Fruit fly (Drosophila melanogaster) whole organism, embryonic: ENCODE measurements around the gene CG8289.
A peak's percentile ranks its signal among the peaks of the same experiment; 100 is the strongest.

Experiments
- Aef1 ChIP-seq: fragments of 200-800 bp; sonication (Bioruptor generic); IDR thresholded peaks from 3 replicates; pipeline ENCODE4 v1.3.6; 2022; ENCODE audit warnings: missing biosample characterization, missing genetic modification characterization
- CG10565 ChIP-seq: fragments of 200-800 bp; sonication (Bioruptor generic); optimal IDR thresholded peaks from 3 replicates; lab custom pipeline; 2016; ENCODE audit warnings: missing biosample characterization, mild to moderate bottlenecking, missing genetic modification characterization
- CG10979 ChIP-seq: fragments of 200-800 bp; sonication (Bioruptor generic); optimal IDR thresholded peaks from 2 replicates; lab custom pipeline; 2018; ENCODE audit warnings: missing biosample characterization, mild to moderate bottlenecking, missing genetic modification characterization, moderate library complexity
- CG11696 ChIP-seq: fragments of 200-800 bp; sonication (Bioruptor generic); IDR thresholded peaks from 2 replicates; pipeline ENCODE4 v1.3.6; 2022; ENCODE audit warnings: missing biosample characterization, missing genetic modification characterization
- CG12391 ChIP-seq: fragments of 200-800 bp; sonication (Bioruptor generic); optimal IDR thresholded peaks from 3 replicates; lab custom pipeline; 2018; ENCODE audit warnings: missing biosample characterization, mild to moderate bottlenecking, missing genetic modification characterization, moderate library complexity
- CG12942 ChIP-seq: fragments of 200-800 bp; sonication (Bioruptor generic); optimal IDR thresholded peaks from 3 replicates; lab custom pipeline; 2016; ENCODE audit warnings: missing biosample characterization, missing genetic modification characterization
- CG13624 ChIP-seq: fragments of 200-800 bp; sonication (Bioruptor generic); optimal IDR thresholded peaks from 2 replicates; lab custom pipeline; 2016; ENCODE audit warnings: missing biosample characterization, missing genetic modification characterization
- CG14441 ChIP-seq: fragments of 200-800 bp; sonication (Bioruptor generic); IDR thresholded peaks from 2 replicates; pipeline ENCODE4 v1.3.6; 2022; ENCODE audit warnings: missing biosample characterization, missing genetic modification characterization
- CG14667 ChIP-seq: fragments of 200-800 bp; sonication (Bioruptor generic); IDR thresholded peaks from 2 replicates; pipeline ENCODE4 v1.3.6; 2022; ENCODE audit warnings: missing biosample characterization, missing genetic modification characterization
- CG15696 ChIP-seq: fragments of 200-800 bp; sonication (Bioruptor generic); optimal IDR thresholded peaks from 2 replicates; lab custom pipeline; 2019; ENCODE audit warnings: missing biosample characterization, mild to moderate bottlenecking, missing genetic modification characterization, moderate library complexity
- CG16815 ChIP-seq: fragments of 200-800 bp; sonication (Bioruptor generic); optimal IDR thresholded peaks from 3 replicates; lab custom pipeline; 2017; ENCODE audit warnings: missing biosample characterization, mild to moderate bottlenecking, missing genetic modification characterization
- CG17385 ChIP-seq: fragments of 200-800 bp; sonication (Bioruptor generic); optimal IDR thresholded peaks from 3 replicates; lab custom pipeline; 2018; ENCODE audit warnings: missing biosample characterization, mild to moderate bottlenecking, missing genetic modification characterization
- CG17829 ChIP-seq: fragments of 200-800 bp; optimal IDR thresholded peaks from 2 replicates; lab custom pipeline; 2019; ENCODE audit warnings: missing biosample characterization, mild to moderate bottlenecking, missing genetic modification characterization, moderate library complexity
- CG18476 ChIP-seq: fragments of 200-800 bp; sonication (Bioruptor generic); optimal IDR thresholded peaks from 2 replicates; lab custom pipeline; 2016; ENCODE audit warnings: missing biosample characterization, mild to moderate bottlenecking, missing genetic modification characterization
- CG3838 ChIP-seq: fragments of 200-800 bp; sonication (Bioruptor generic); optimal IDR thresholded peaks from 3 replicates; lab custom pipeline; 2016; ENCODE audit warnings: missing biosample characterization, missing genetic modification characterization
- CG4328 ChIP-seq: fragments of 200-800 bp; sonication (Bioruptor generic); optimal IDR thresholded peaks from 3 replicates; lab custom pipeline; 2017; ENCODE audit warnings: missing biosample characterization, missing genetic modification reagents, missing genetic modification characterization
- CG4424 ChIP-seq: fragments of 200-800 bp; sonication (Bioruptor generic); optimal IDR thresholded peaks from 3 replicates; lab custom pipeline; 2016; ENCODE audit warnings: missing biosample characterization, missing genetic modification characterization
- CG5180 ChIP-seq: fragments of 200-800 bp; sonication (Bioruptor generic); optimal IDR thresholded peaks from 3 replicates; lab custom pipeline; 2017; ENCODE audit warnings: missing biosample characterization, missing genetic modification characterization, mild to moderate bottlenecking, moderate library complexity, missing genetic modification reagents
- CG6272 ChIP-seq: fragments of 200-800 bp; sonication (Bioruptor generic); IDR thresholded peaks from 2 replicates; pipeline ENCODE4 v1.3.6; 2022; ENCODE audit warnings: missing biosample characterization, missing genetic modification characterization
- CG7372 ChIP-seq: fragments of 200-800 bp; sonication (Bioruptor generic); IDR thresholded peaks from 2 replicates; pipeline ENCODE4 v1.3.6; 2022; ENCODE audit warnings: missing biosample characterization, missing genetic modification characterization
- CG7786 ChIP-seq: fragments of 200-800 bp; sonication (Bioruptor generic); optimal IDR thresholded peaks from 2 replicates; lab custom pipeline; 2016; ENCODE audit warnings: missing biosample characterization, missing genetic modification characterization
- Camta ChIP-seq: fragments of 200-800 bp; sonication (Bioruptor generic); optimal IDR thresholded peaks from 2 replicates; lab custom pipeline; 2016; ENCODE audit warnings: missing biosample characterization, missing genetic modification characterization
- Chrac-16 ChIP-seq: fragments of 200-800 bp; sonication (Bioruptor generic); optimal IDR thresholded peaks from 3 replicates; lab custom pipeline; 2016; ENCODE audit warnings: missing biosample characterization, missing genetic modification characterization
- Dad ChIP-seq: fragments of 200-800 bp; sonication (Bioruptor generic); optimal IDR thresholded peaks from 3 replicates; lab custom pipeline; 2016; ENCODE audit warnings: missing biosample characterization, missing genetic modification characterization
- Dbx ChIP-seq: fragments of 200-800 bp; sonication (Bioruptor generic); IDR thresholded peaks from 3 replicates; pipeline ENCODE4 v1.3.6; 2022; ENCODE audit warnings: missing biosample characterization, missing genetic modification characterization
- Dek ChIP-seq: fragments of 200-800 bp; sonication (Bioruptor generic); optimal IDR thresholded peaks from 3 replicates; lab custom pipeline; 2019; ENCODE audit warnings: missing biosample characterization, mild to moderate bottlenecking, missing genetic modification characterization, moderate library complexity
- Dp ChIP-seq: fragments of 200-800 bp; sonication (Bioruptor generic); optimal IDR thresholded peaks from 2 replicates; lab custom pipeline; 2018; ENCODE audit warnings: missing biosample characterization, mild to moderate bottlenecking, missing genetic modification characterization, moderate library complexity
- ERR ChIP-seq: fragments of 200-800 bp; sonication (Bioruptor generic); optimal IDR thresholded peaks from 2 replicates; lab custom pipeline; 2016; ENCODE audit warnings: missing biosample characterization, missing genetic modification characterization
- H15 ChIP-seq: fragments of 200-800 bp; sonication (Bioruptor generic); IDR thresholded peaks from 3 replicates; pipeline ENCODE4 v1.3.6; 2022; ENCODE audit warnings: missing biosample characterization, missing genetic modification characterization
- HLH54F ChIP-seq: fragments of 200-800 bp; sonication (Bioruptor generic); optimal IDR thresholded peaks from 3 replicates; lab custom pipeline; 2016; ENCODE audit warnings: missing biosample characterization, missing genetic modification characterization
- Hand ChIP-seq: fragments of 200-800 bp; sonication (Bioruptor generic); optimal IDR thresholded peaks from 2 replicates; lab custom pipeline; 2017; ENCODE audit warnings: mild to moderate bottlenecking, missing biosample characterization, missing genetic modification reagents, missing genetic modification characterization
- Hr3 ChIP-seq: fragments of 200-800 bp; sonication (Bioruptor generic); optimal IDR thresholded peaks from 3 replicates; lab custom pipeline; 2016; ENCODE audit warnings: missing biosample characterization, missing genetic modification characterization
- Hr78 ChIP-seq, 2 experiments: fragments of 200-800 bp in 1 of 2; fragments of >200 bp in 1 of 2; sonication (Bioruptor generic) in 1 of 2; optimal IDR thresholded peaks; 2 replicates each; lab custom pipeline; 2017 to 2019; ENCODE audit warnings: missing biosample characterization in 2 of 2, missing genetic modification characterization in 2 of 2, mild to moderate bottlenecking in 1 of 2, moderate library complexity in 1 of 2
- Nf-YA ChIP-seq: fragments of 200-800 bp; sonication (Bioruptor generic); IDR thresholded peaks from 2 replicates; pipeline ENCODE4 v1.3.6; 2022; ENCODE audit warnings: missing biosample characterization, missing genetic modification characterization
- Rfx ChIP-seq: fragments of 200-800 bp; sonication (Bioruptor generic); IDR thresholded peaks from 2 replicates; pipeline ENCODE4 v1.3.6; 2022; ENCODE audit warnings: missing biosample characterization, missing genetic modification characterization
- Sry-β ChIP-seq: fragments of 200-800 bp; sonication (Bioruptor generic); optimal IDR thresholded peaks from 2 replicates; lab custom pipeline; 2018; ENCODE audit warnings: missing biosample characterization, mild to moderate bottlenecking, missing genetic modification characterization, moderate library complexity
- Xbp1 ChIP-seq: fragments of 200-800 bp; sonication (Bioruptor generic); optimal IDR thresholded peaks from 3 replicates; lab custom pipeline; 2016; ENCODE audit warnings: missing biosample characterization, mild to moderate bottlenecking, missing genetic modification characterization
- ab ChIP-seq: fragments of 200-800 bp; sonication (Bioruptor generic); optimal IDR thresholded peaks from 2 replicates; lab custom pipeline; 2016; ENCODE audit warnings: missing biosample characterization, missing genetic modification characterization
- br ChIP-seq: fragments of >200 bp; optimal IDR thresholded peaks from 2 replicates; lab custom pipeline; 2017
- croc ChIP-seq: fragments of 200-800 bp; sonication (Bioruptor generic); conservative IDR thresholded peaks from 3 replicates; pipeline ENCODE4 v1.3.6; 2022; ENCODE audit warnings: missing biosample characterization, missing genetic modification characterization
- dan ChIP-seq: fragments of 200-800 bp; sonication (Bioruptor generic); IDR thresholded peaks from 2 replicates; pipeline ENCODE4 v1.3.6; 2022; ENCODE audit warnings: missing biosample characterization, missing genetic modification characterization
- esg ChIP-seq: fragments of 200-800 bp; sonication (Bioruptor generic); conservative IDR thresholded peaks from 2 replicates; pipeline ENCODE4 v1.3.6; 2022; ENCODE audit warnings: missing biosample characterization, missing genetic modification characterization
- ewg ChIP-seq: fragments of 200-800 bp; sonication (Bioruptor generic); optimal IDR thresholded peaks from 3 replicates; lab custom pipeline; 2017; ENCODE audit warnings: mild to moderate bottlenecking, missing biosample characterization, missing genetic modification reagents, missing genetic modification characterization
- gro ChIP-seq: fragments of 200-800 bp; sonication (Bioruptor generic); optimal IDR thresholded peaks from 2 replicates; lab custom pipeline; 2016; ENCODE audit warnings: missing biosample characterization, missing genetic modification characterization
- hb ChIP-seq: fragments of 200-800 bp; sonication (Bioruptor generic); IDR thresholded peaks from 3 replicates; pipeline ENCODE4 v1.3.6; 2022; ENCODE audit warnings: missing biosample characterization, missing genetic modification characterization; ENCODE audit not compliant: partially characterized antibody
- her ChIP-seq: fragments of 200-800 bp; sonication (Bioruptor generic); optimal IDR thresholded peaks from 2 replicates; lab custom pipeline; 2016; ENCODE audit warnings: missing biosample characterization, missing genetic modification characterization
- inv ChIP-seq: fragments of 200-800 bp; sonication (Bioruptor generic); IDR thresholded peaks from 2 replicates; pipeline ENCODE4 v1.3.6; 2022; ENCODE audit warnings: missing biosample characterization, missing genetic modification characterization; ENCODE audit not compliant: partially characterized antibody
- nerfin-1 ChIP-seq: fragments of 200-800 bp; sonication (Bioruptor generic); optimal IDR thresholded peaks from 3 replicates; lab custom pipeline; 2019; ENCODE audit warnings: missing biosample characterization, mild to moderate bottlenecking, missing genetic modification characterization, moderate library complexity
- pb ChIP-seq: fragments of 200-800 bp; sonication (Bioruptor generic); optimal IDR thresholded peaks from 3 replicates; lab custom pipeline; 2016; ENCODE audit warnings: missing biosample characterization, missing genetic modification characterization
- pum ChIP-seq: fragments of 200-800 bp; sonication (Bioruptor generic); optimal IDR thresholded peaks from 2 replicates; lab custom pipeline; 2016; ENCODE audit warnings: missing biosample characterization, missing genetic modification characterization
- tin ChIP-seq: fragments of 200-800 bp; sonication (Bioruptor generic); optimal IDR thresholded peaks from 3 replicates; lab custom pipeline; 2016; ENCODE audit warnings: missing biosample characterization, missing genetic modification characterization
- unc-4 ChIP-seq: fragments of 200-800 bp; sonication (Bioruptor generic); IDR thresholded peaks from 2 replicates; pipeline ENCODE4 v1.3.6; 2022; ENCODE audit warnings: missing biosample characterization, missing genetic modification characterization; ENCODE audit not compliant: partially characterized antibody

CG8289 gene

DNA sequence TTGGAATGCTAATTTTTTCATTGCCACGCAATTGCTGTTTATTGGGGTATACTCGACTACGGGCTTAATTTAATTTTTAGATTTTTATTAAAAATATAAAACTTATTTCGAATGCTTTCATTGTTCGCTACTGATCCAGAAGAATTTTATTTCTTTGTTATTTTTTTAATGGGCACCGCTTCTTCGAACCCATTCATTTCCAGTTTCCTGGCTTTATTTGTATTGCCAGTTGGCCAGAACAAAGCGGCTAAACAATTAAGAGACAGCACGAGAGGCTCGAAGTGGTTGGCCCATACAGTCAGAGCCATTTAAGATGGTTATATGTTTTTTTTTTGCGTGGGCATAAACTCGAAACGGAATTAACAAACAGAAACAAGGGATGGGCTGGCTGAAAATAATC, 40.0 kb downstream of the CG8289 start (continued):
- TF ChIP-seq Rfx (GFP tag; lab: Robert Waterston, UW), result peak; percentile 93
- peak; percentile 19 for TF ChIP-seq CG7786
- no peak for TF ChIP-seq dan (GFP tag; lab: Robert Waterston, UW)
- peak; percentile 83 for TF ChIP-seq Aef1 (GFP tag; lab: Robert Waterston, UW)
- TF ChIP-seq CG7372, result peak; percentile 85
- no peak for TF ChIP-seq nerfin-1
- peak; percentile 45 for TF ChIP-seq CG12942 (GFP tag; lab: Kevin White, UChicago)
- peak; percentile 58 for TF ChIP-seq croc
- TF ChIP-seq Dek (tag; lab: Kevin White, UChicago), result peak; percentile 75
- TF ChIP-seq Dbx (GFP tag; lab: Robert Waterston, UW), result peak; percentile 92
- TF ChIP-seq Sry-β (GFP tag; lab: Kevin White, UChicago), result no peak
- peak; percentile 69 for TF ChIP-seq Hr3 (GFP tag; lab: Kevin White, UChicago)
- no peak for TF ChIP-seq Dp (GFP tag; lab: Kevin White, UChicago)
- TF ChIP-seq CG3838 (GFP tag; lab: Kevin White, UChicago), result peak; percentile 5
- TF ChIP-seq CG6272, result peak; percentile 74
- no peak for TF ChIP-seq CG10565 (GFP tag; lab: Kevin White, UChicago)
- no peak for TF ChIP-seq pb (GFP tag; lab: Kevin White, UChicago)
- peak; percentile 49; the same call in 1 of the 2 replicates for TF ChIP-seq CG11696 (GFP tag; lab: Robert Waterston, UW)
- peak; percentile 80 for TF ChIP-seq CG14441
- peak; percentile 72 for TF ChIP-seq Xbp1 (GFP tag; lab: Kevin White, UChicago)
- TF ChIP-seq Nf-YA (GFP tag; lab: Robert Waterston, UW), result no peak
- no peak for TF ChIP-seq Hr78 (GFP tag; optimal IDR thresholded peaks at IDR 0.05; lab: Kevin White, UChicago)
- peak; percentile 76 for TF ChIP-seq CG12391 (tag; lab: Kevin White, UChicago)
- peak; percentile 40 for TF ChIP-seq Dad (GFP tag; lab: Kevin White, UChicago)
- TF ChIP-seq Camta (GFP tag; lab: Kevin White, UChicago), result peak; percentile 12
- peak; percentile 35 for TF ChIP-seq CG15696 (tag; lab: Kevin White, UChicago)
- TF ChIP-seq gro, result peak; percentile 67
- TF ChIP-seq CG16815 (GFP tag; lab: Kevin White, UChicago), result peak; percentile 48
- no peak for TF ChIP-seq CG4328 (GFP tag; lab: Kevin White, UChicago)
- peak; percentile 27 for TF ChIP-seq ewg (GFP tag; lab: Kevin White, UChicago)
- peak; percentile 12 for TF ChIP-seq CG5180
- peak; percentile 73 for TF ChIP-seq CG4424 (GFP tag; lab: Kevin White, UChicago)
- peak; percentile 74 for TF ChIP-seq CG17385 (GFP tag; lab: Kevin White, UChicago)
- peak; percentile 60 for TF ChIP-seq Chrac-16 (GFP tag; lab: Kevin White, UChicago)
- TF ChIP-seq ERR (GFP tag; lab: Kevin White, UChicago), result no peak
- TF ChIP-seq HLH54F (GFP tag; lab: Kevin White, UChicago), result peak; percentile 60
- peak; percentile 65 for TF ChIP-seq CG10979
- TF ChIP-seq CG13624 (GFP tag; lab: Kevin White, UChicago), result peak; percentile 66
- TF ChIP-seq CG18476 (GFP tag; lab: Kevin White, UChicago), result peak; percentile 45
- no peak for TF ChIP-seq ab
- TF ChIP-seq H15, result peak; percentile 61; the same call in 2 of the 3 replicates
- TF ChIP-seq hb (GFP tag; lab: Robert Waterston, UW), result no peak
- TF ChIP-seq her (GFP tag; lab: Kevin White, UChicago), result peak; percentile 30
- peak; percentile 71 for TF ChIP-seq CG17829 (tag; lab: Kevin White, UChicago)
- TF ChIP-seq esg (GFP tag; lab: Robert Waterston, UW), result peak; percentile 81
- peak; percentile 56 for TF ChIP-seq tin (GFP tag; lab: Kevin White, UChicago)
- peak; percentile 55 for TF ChIP-seq CG14667 (GFP tag; lab: Robert Waterston, UW)
- no peak for TF ChIP-seq br (lab: Kevin White, UChicago)
- no peak for TF ChIP-seq unc-4 (GFP tag; lab: Robert Waterston, UW)
- TF ChIP-seq Hand (GFP tag; lab: Kevin White, UChicago), result peak; percentile 54
- TF ChIP-seq inv (GFP tag; lab: Robert Waterston, UW), result no peak
- peak; percentile 48 for TF ChIP-seq pum
